Fruit fly (Drosophila melanogaster) Kc167 (cell line): ENCODE results near the gene CG10663.

ENCODE experiments used
- h ChIP-seq: fragments of >200 bp; optimal IDR thresholded peaks from 3 replicates; lab custom pipeline; 2018; ENCODE audit warnings: missing external identifiers
- insv ChIP-seq: fragments of >200 bp; optimal IDR thresholded peaks from 3 replicates; lab custom pipeline; 2018; ENCODE audit warnings: missing external identifiers
- psq ChIP-seq: fragments of >200 bp; optimal IDR thresholded peaks from 2 replicates; lab custom pipeline; 2017; ENCODE audit warnings: missing external identifiers
- ttk ChIP-seq: sonication (Bioruptor generic); optimal IDR thresholded peaks from 2 replicates; lab custom pipeline; 2017; ENCODE audit warnings: missing external identifiers

DNA sequence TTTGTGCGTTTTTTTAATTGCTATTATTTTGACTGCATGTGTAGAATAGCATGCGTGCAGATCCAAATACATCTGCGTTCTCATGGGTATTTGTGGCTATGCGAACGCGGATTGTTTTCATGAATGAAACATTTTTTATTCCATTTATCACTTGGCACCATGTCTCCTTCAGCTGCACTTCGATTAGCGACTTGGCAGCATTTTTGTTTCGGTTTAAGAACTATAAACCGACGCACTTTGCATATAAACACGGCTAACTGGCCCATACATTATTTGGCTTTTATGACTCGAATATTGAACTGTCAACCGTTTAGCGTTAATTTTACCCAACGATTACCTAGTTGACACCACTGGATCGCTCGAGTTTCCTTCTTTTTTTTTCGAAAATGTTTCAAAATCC lies 371 bp downstream of the CG10663 start:
- TF ChIP-seq insv (lab: Kevin White, UChicago) (no peak), ttk (no peak), h (no peak), psq (lab: Kevin White, UChicago) (no peak)
